Worm (Caenorhabditis elegans): ENCODE results near the gene ZC239.4.

DNA sequence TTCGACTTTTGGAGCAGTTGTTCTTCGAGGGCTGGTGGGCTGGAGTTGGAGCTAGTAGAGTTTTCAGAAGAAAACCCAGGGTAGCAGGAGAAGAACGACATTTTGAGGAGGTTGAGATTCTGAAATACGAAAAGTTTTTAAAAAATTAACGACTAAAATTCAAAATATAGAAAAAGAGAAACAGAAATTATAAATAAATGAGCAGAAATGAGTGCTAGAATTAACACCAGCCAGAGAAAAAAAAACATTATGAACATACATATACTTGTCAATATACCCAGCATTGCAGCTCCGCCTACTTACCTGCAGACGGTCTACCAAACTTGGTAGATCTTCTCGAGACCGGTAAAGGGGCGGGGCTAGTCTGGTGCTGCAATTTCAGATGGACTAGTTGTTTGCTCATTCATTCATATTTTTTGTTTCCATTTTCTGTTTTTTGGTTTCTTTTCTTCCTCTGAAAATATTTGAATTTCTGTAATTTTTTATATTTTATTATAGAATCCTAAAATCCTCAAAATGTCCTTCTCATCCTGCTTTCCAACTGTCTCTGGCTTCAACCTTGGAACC, 7.5 kb upstream of the ZC239.4 start, which contains the start of the genes ZC239.20 and ZC239.21:
- TF ChIP-seq dao-5 (tag; optimal IDR thresholded peaks at IDR 0.05): no peak
- TF ChIP-seq him-1 (tag; optimal IDR thresholded peaks at IDR 0.05): no peak
- no peak for TF ChIP-seq W03F9.2 (tag; optimal IDR thresholded peaks at IDR 0.05)
